Fruit fly (Drosophila melanogaster): ENCODE measurements around the gene Mnt.

Gene Mnt

dm6 chrX:3693989-3694769 is 22.6 kb downstream of the Mnt start (continued):
- TF ChIP-seq CG4424 (GFP tag; optimal IDR thresholded peaks at IDR 0.05): peak; percentile 71
- TF ChIP-seq CG6654 (GFP tag; optimal IDR thresholded peaks at IDR 0.05): no peak
- TF ChIP-seq toy (GFP tag; IDR thresholded peaks at IDR 0.05): no peak
- no peak for TF ChIP-seq MESR4 (GFP tag; optimal IDR thresholded peaks at IDR 0.05)
- peak; percentile 67 for TF ChIP-seq CG13424 (tag; optimal IDR thresholded peaks at IDR 0.05)
- TF ChIP-seq gce (GFP tag; IDR thresholded peaks at IDR 0.05): no peak
- TF ChIP-seq phol (tag; optimal IDR thresholded peaks at IDR 0.05): peak; percentile 75
- TF ChIP-seq gfzf (GFP tag; optimal IDR thresholded peaks at IDR 0.05): no peak
- TF ChIP-seq maf-S (GFP tag; optimal IDR thresholded peaks at IDR 0.05): peak; percentile 7
- peak; percentile 54 for TF ChIP-seq Xbp1 (GFP tag; optimal IDR thresholded peaks at IDR 0.05)
- TF ChIP-seq dpn (GFP tag; optimal IDR thresholded peaks at IDR 0.05): peak; percentile 4 to 31
- TF ChIP-seq seq (GFP tag; IDR thresholded peaks at IDR 0.05): 0 out of 2 replicates have a peak, but pooled peaks have one; percentile 34
- no peak for TF ChIP-seq tll (GFP tag; optimal IDR thresholded peaks at IDR 0.05)
- TF ChIP-seq Ets97D (GFP tag; optimal IDR thresholded peaks at IDR 0.05): peak; percentile 24
- peak; percentile 69 for TF ChIP-seq chn (GFP tag; optimal IDR thresholded peaks at IDR 0.05)
- TF ChIP-seq CG7839 (tag; optimal IDR thresholded peaks at IDR 0.05): peak; percentile 74
- TF ChIP-seq CG8281 (tag; optimal IDR thresholded peaks at IDR 0.05): peak; percentile 34
- peak; percentile 55 for TF ChIP-seq ems (GFP tag; optimal IDR thresholded peaks at IDR 0.05)
- peak; percentile 64 for TF ChIP-seq tio (GFP tag; optimal IDR thresholded peaks at IDR 0.05)
- no peak for TF ChIP-seq CG1024 (GFP tag; IDR thresholded peaks at IDR 0.05)
- no peak for TF ChIP-seq CG2199 (GFP tag; IDR thresholded peaks at IDR 0.05)
- peak; percentile 51 for TF ChIP-seq CG6254 (GFP tag; optimal IDR thresholded peaks at IDR 0.05)
- no peak for TF ChIP-seq CG42726 (GFP tag; IDR thresholded peaks at IDR 0.05; ENCODE audit: partially characterized antibody)
- peak; percentile 11; the same call in 1 of the 2 replicates for TF ChIP-seq slbo (GFP tag; IDR thresholded peaks at IDR 0.05)
- TF ChIP-seq CG17361 (GFP tag; IDR thresholded peaks at IDR 0.05): peak; percentile 84
- no peak for TF ChIP-seq unc-4 (GFP tag; IDR thresholded peaks at IDR 0.05; ENCODE audit: partially characterized antibody)
- no peak for TF ChIP-seq sqz (GFP tag; optimal IDR thresholded peaks at IDR 0.05)
- TF ChIP-seq pho (GFP tag; optimal IDR thresholded peaks at IDR 0.05): no peak
- TF ChIP-seq fu2 (GFP tag; optimal IDR thresholded peaks at IDR 0.05): no peak
- TF ChIP-seq chm (GFP tag; IDR thresholded peaks at IDR 0.05): no peak
- no peak for TF ChIP-seq CG16813 (GFP tag; IDR thresholded peaks at IDR 0.05; ENCODE audit: partially characterized antibody)
- TF ChIP-seq CG10267 (tag; optimal IDR thresholded peaks at IDR 0.05): peak; percentile 49
- TF ChIP-seq stwl (tag; optimal IDR thresholded peaks at IDR 0.05): no peak
- TF ChIP-seq CG8944 (GFP tag; optimal IDR thresholded peaks at IDR 0.05): peak; percentile 8
- TF ChIP-seq CG2129 (GFP tag; IDR thresholded peaks at IDR 0.05; ENCODE audit: partially characterized antibody): no peak
- no peak for TF ChIP-seq CG12744 (GFP tag; optimal IDR thresholded peaks at IDR 0.05)
- TF ChIP-seq repo (GFP tag; optimal IDR thresholded peaks at IDR 0.05): no peak
- TF ChIP-seq Mrtf (GFP tag; IDR thresholded peaks at IDR 0.05): no peak

dm6 chrX:3694770-3695145 is 23.2 kb downstream of the Mnt start:
- TF ChIP-seq Awh (GFP tag; IDR thresholded peaks at IDR 0.05): no peak
- TF ChIP-seq CG4360 (GFP tag; IDR thresholded peaks at IDR 0.05): peak; percentile 74
- no peak for TF ChIP-seq CG1024 (GFP tag; IDR thresholded peaks at IDR 0.05)
- TF ChIP-seq zf30C (GFP tag; optimal IDR thresholded peaks at IDR 0.05): peak; percentile 73
- no peak for TF ChIP-seq CG4854 (GFP tag; optimal IDR thresholded peaks at IDR 0.05)
- peak; percentile 80 for TF ChIP-seq Elba2 (GFP tag; optimal IDR thresholded peaks at IDR 0.05)
- 0 out of 4 replicates have a peak, but pooled peaks have one; percentile 44 for TF ChIP-seq chinmo (GFP tag; IDR thresholded peaks at IDR 0.05; ENCODE audit: partially characterized antibody)
- TF ChIP-seq Trl (optimal IDR thresholded peaks at IDR 0.05): peak in 1 of 2 experiments; percentile 74
- TF ChIP-seq Trl (GFP tag; optimal IDR thresholded peaks at IDR 0.05): no peak
- TF ChIP-seq CG3163 (GFP tag; optimal IDR thresholded peaks at IDR 0.05): peak; percentile 42
- peak; percentile 87 for TF ChIP-seq Adf1 (GFP tag; IDR thresholded peaks at IDR 0.05)
- no peak for TF ChIP-seq CG30431 (GFP tag; optimal IDR thresholded peaks at IDR 0.05)
